Fruit fly (Drosophila melanogaster): Measurements from ENCODE around the gene Cow.

DNA sequence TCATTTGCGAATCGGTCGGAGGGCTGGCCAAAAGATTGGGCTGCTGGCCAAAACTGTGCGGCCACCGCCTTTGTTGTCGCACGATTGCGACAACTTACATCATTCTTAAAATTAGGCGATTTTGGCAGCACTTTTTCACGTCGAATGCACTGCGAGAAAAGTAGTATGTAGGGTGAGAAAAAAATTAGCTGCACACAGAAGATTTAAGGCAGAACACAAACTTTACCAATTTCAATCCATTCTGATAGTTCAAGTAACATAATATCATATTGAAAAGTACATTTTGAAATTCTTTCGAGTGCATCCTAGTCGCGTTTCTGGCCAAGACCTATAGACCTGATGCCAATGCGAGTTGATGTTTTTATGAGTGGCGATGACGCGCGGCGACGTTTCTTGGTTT lies 84.0 kb downstream of the Cow start:
- TF ChIP-seq CG8159 (tag; optimal IDR thresholded peaks at IDR 0.05) (no peak), CG14655 (GFP tag; optimal IDR thresholded peaks at IDR 0.05) (peak; percentile 34), CG8301 (tag; optimal IDR thresholded peaks at IDR 0.05) (peak; percentile 25), EcR (GFP tag; optimal IDR thresholded peaks at IDR 0.05) (no peak)

All from whole organism, pupa.